Worm (Caenorhabditis elegans): ENCODE data around the gene R08A2.2.
A peak's percentile ranks its signal among the peaks of the same experiment; 100 is the strongest.

Gene R08A2.2

DNA sequence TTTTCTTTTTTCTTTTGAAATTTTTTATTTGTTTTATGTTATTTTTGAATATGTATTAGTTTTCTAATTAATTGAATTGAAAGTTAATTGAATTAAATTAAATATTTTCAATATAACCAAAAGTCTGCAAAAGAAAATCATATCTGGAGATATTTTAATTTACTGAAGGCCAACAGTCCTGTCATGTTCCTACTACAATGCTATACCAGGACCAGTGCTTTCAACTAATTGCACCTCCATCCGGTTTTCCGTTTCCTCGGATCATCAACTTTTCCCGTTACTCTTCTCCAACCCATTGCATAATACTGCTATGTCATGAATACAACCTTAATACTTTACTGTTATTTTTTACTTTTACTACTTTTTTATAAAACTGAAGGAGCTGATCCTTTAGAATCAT, 3.2 kb downstream of the R08A2.2 start, which contains the start of gene R08A2.5:
TSS of gene R08A2.5 (plus strand) at position 301 of the 400 bp plus-strand sequence.
- TF ChIP-seq elt-3 (tag; optimal IDR thresholded peaks at IDR 0.05) (no peak), unc-120 (tag; optimal IDR thresholded peaks at IDR 0.05; ENCODE audit: poor library complexity, severe bottlenecking) (no peak), ceh-83 (GFP tag; optimal IDR thresholded peaks at IDR 0.05) (no peak), zip-8 (tag; optimal IDR thresholded peaks at IDR 0.05) (no peak), pha-4 (tag; optimal IDR thresholded peaks at IDR 0.05) (no peak), bed-3 (GFP tag; optimal IDR thresholded peaks at IDR 0.05) (no peak), lin-13 (tag; optimal IDR thresholded peaks at IDR 0.05) (no peak), ztf-11 (tag; optimal IDR thresholded peaks at IDR 0.05) (no peak), M03D4.4 (tag; optimal IDR thresholded peaks at IDR 0.05) (no peak), lsy-2 (tag; optimal IDR thresholded peaks at IDR 0.05) (no peak), nhr-76 (tag; optimal IDR thresholded peaks at IDR 0.05) (no peak), hlh-1 (tag; optimal IDR thresholded peaks at IDR 0.05) (no peak), mls-2 (tag; optimal IDR thresholded peaks at IDR 0.05) (no peak), nhr-2 (tag; optimal IDR thresholded peaks at IDR 0.05) (no peak), sptf-1 (tag; optimal IDR thresholded peaks at IDR 0.05) (no peak), snpc-4 (tag; optimal IDR thresholded peaks at IDR 0.05) (no peak), nhr-237 (tag; optimal IDR thresholded peaks at IDR 0.05) (no peak), sem-2 (GFP tag; optimal IDR thresholded peaks at IDR 0.05) (no peak), cnd-1 (tag; optimal IDR thresholded peaks at IDR 0.05) (no peak), blmp-1 (tag; optimal IDR thresholded peaks at IDR 0.05) (no peak)

DNA sequence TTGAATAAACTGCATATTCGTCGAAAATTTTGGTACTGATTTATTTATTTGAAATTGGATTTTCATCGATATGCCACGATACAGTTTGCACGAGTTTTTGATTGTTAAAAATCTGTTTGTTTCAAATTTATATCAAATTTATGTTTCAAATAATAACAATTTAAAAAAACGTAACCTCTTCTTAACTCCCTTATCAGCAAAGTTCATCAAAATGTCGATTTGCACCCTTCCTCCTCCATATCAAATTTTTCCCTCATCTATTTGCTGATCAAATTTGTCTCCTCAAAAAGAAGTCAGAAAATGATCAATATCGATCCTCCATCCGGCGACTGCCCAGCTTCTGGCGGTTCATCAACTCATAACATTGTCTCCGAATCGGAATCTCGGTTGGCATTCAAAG, 4.4 kb downstream of the R08A2.2 start, which contains the start of gene ssp-33:
TSS of gene ssp-33 (plus strand) at position 301 of the 400 bp plus-strand sequence.
- no peak for TF ChIP-seq unc-39 (tag; optimal IDR thresholded peaks at IDR 0.05)
- TF ChIP-seq nhr-237 (tag; optimal IDR thresholded peaks at IDR 0.05): no peak
- TF ChIP-seq ces-1 (GFP tag; optimal IDR thresholded peaks at IDR 0.05): no peak
- TF ChIP-seq nhr-28 (tag; optimal IDR thresholded peaks at IDR 0.05): no peak
- TF ChIP-seq unc-62 (GFP tag; optimal IDR thresholded peaks at IDR 0.05): no peak
- no peak for TF ChIP-seq elt-1 (tag; optimal IDR thresholded peaks at IDR 0.05; ENCODE audit: borderline replicate concordance, insufficient read depth)
- no peak for TF ChIP-seq hlh-1 (tag; optimal IDR thresholded peaks at IDR 0.05)
- TF ChIP-seq unc-120 (tag; optimal IDR thresholded peaks at IDR 0.05; ENCODE audit: poor library complexity, severe bottlenecking): no peak
- no peak for TF ChIP-seq ham-2 (GFP tag; optimal IDR thresholded peaks at IDR 0.05)
- no peak for TF ChIP-seq sem-2 (GFP tag; optimal IDR thresholded peaks at IDR 0.05)
- no peak for TF ChIP-seq nhr-12 (tag; optimal IDR thresholded peaks at IDR 0.05)
- no peak for TF ChIP-seq nhr-2 (tag; optimal IDR thresholded peaks at IDR 0.05)
- TF ChIP-seq cnd-1 (tag; optimal IDR thresholded peaks at IDR 0.05): no peak
- no peak for TF ChIP-seq mep-1 (tag; optimal IDR thresholded peaks at IDR 0.05)
- TF ChIP-seq nhr-76 (tag; optimal IDR thresholded peaks at IDR 0.05): no peak
- no peak for TF ChIP-seq M03D4.4 (tag; optimal IDR thresholded peaks at IDR 0.05)
- TF ChIP-seq sptf-1 (tag; optimal IDR thresholded peaks at IDR 0.05): no peak
- TF ChIP-seq tbx-8 (GFP tag; optimal IDR thresholded peaks at IDR 0.05): no peak

DNA sequence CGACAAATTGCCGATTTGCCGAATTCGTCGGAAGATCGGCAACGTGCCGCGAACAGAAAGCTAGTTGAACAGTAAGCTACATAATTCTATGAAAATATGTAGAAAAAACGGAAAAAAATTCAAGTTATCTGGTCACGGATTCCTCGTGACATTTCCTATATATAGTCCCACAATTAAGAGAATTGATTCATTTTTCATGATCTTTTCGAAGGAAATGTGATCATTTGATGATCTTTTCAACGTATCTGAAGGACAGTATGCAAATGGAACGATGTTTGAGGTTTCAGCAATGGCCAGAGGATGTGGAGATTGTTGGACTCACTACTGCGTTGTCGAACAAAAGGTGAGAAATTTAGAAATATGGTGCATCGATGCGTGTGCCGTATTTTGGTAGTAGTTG, 7.5 kb downstream of the R08A2.2 start, which contains the start of gene R08A2.9:
TSS of gene R08A2.9 (plus strand) at position 301 of the 400 bp plus-strand sequence.
- TF ChIP-seq lin-13 (tag; optimal IDR thresholded peaks at IDR 0.05): no peak
- no peak for TF ChIP-seq blmp-1 (tag; optimal IDR thresholded peaks at IDR 0.05)
- no peak for TF ChIP-seq ceh-39 (tag; optimal IDR thresholded peaks at IDR 0.05)
- no peak for TF ChIP-seq ceh-43 (GFP tag; optimal IDR thresholded peaks at IDR 0.05)
- TF ChIP-seq elt-3 (tag; optimal IDR thresholded peaks at IDR 0.05): no peak
- no peak for TF ChIP-seq unc-39 (tag; optimal IDR thresholded peaks at IDR 0.05)
- no peak for TF ChIP-seq zip-8 (tag; optimal IDR thresholded peaks at IDR 0.05)
- no peak for TF ChIP-seq snpc-4 (tag; optimal IDR thresholded peaks at IDR 0.05)
- no peak for TF ChIP-seq drap-1 (GFP tag; optimal IDR thresholded peaks at IDR 0.05)
- TF ChIP-seq bed-3 (GFP tag; optimal IDR thresholded peaks at IDR 0.05): no peak
- no peak for TF ChIP-seq cnd-1 (tag; optimal IDR thresholded peaks at IDR 0.05)
- TF ChIP-seq mep-1 (tag; optimal IDR thresholded peaks at IDR 0.05): no peak

DNA sequence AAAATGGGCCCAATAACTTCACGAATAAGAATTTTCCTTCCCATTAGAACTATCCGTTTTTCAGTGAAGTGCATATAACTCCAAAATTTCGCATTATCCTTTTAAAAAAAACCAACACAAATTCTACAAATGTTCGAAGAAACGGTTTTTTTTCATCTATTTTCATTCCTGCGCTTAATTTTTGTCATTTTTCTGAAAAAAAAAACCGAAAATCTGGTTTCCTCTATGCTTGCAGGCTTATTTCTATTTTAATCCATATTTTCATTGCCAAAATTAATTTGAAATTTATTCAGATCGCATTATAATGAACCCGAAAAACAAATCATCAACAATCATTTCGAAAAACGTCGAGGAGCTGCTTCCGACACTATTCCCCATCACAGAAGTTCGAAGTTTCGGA, 16.8 kb downstream of the R08A2.2 start, which contains the start of gene set-5:
TSS of gene set-5 (plus strand) at position 301 of the 400 bp plus-strand sequence.
- TF ChIP-seq drap-1 (GFP tag; optimal IDR thresholded peaks at IDR 0.05) (no peak), pha-4 (tag; optimal IDR thresholded peaks at IDR 0.05) (no peak), nhr-12 (tag; optimal IDR thresholded peaks at IDR 0.05) (no peak), sptf-1 (tag; optimal IDR thresholded peaks at IDR 0.05) (no peak), elt-3 (tag; optimal IDR thresholded peaks at IDR 0.05) (no peak)

DNA sequence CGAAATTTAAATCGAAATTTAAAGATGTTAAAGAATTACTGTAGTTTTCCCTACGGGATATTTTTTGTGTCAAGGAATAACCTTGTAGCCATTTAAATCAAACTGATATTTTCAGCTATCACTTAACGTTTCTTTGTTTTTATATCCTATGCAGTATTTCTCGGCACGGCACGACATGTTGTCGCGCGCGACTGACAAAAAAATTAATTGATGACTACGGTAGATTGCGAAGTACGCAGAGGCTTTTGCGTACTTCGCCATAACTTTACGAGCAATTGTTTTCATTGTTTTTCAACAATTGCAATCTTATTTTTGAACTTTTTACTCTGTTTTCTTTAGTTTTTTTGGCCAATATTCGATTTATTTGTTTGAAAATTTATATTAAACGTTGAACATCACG, 17.5 kb downstream of the R08A2.2 start:
- TF ChIP-seq blmp-1 (tag; optimal IDR thresholded peaks at IDR 0.05): no peak
- no peak for TF ChIP-seq nhr-237 (tag; optimal IDR thresholded peaks at IDR 0.05)
- TF ChIP-seq mls-2 (tag; optimal IDR thresholded peaks at IDR 0.05): no peak
- peak; percentile 17 for TF ChIP-seq lsy-2 (tag; optimal IDR thresholded peaks at IDR 0.05)
